Worm (Caenorhabditis elegans): ENCODE data around the gene B0303.16.
A peak's percentile ranks its signal among the peaks of the same experiment; 100 is the strongest.

DNA sequence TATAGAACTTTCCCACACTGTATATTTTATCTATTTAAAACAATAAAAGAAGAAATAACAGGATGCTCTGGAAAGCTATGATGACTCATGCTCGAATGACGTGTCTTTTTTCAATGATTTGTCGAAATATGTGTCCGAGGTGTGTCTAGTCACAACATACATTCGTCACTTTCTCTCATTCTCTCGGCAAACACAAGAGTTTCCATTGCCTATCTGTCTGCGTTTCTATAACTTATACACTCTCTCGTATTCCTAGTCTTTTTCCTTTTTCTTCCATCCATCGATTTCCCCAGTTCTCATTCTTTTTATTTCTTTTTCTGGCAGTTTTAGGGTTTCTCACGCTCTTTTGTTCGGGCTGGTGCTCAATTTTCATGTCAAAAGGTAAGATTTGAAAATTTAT, 8.2 kb upstream of the B0303.16 start:
- TF ChIP-seq dmd-4 (tag; optimal IDR thresholded peaks at IDR 0.05), result no peak
- TF ChIP-seq sma-9 (GFP tag; optimal IDR thresholded peaks at IDR 0.05), result no peak
- no peak for TF ChIP-seq sma-9 (tag; optimal IDR thresholded peaks at IDR 0.05)
- TF ChIP-seq C34F6.9 (tag; optimal IDR thresholded peaks at IDR 0.05), result peak; percentile 77
- no peak for TF ChIP-seq snpc-4 (tag; optimal IDR thresholded peaks at IDR 0.05)
- no peak for TF ChIP-seq unc-62 (GFP tag; optimal IDR thresholded peaks at IDR 0.05)
- no peak for TF ChIP-seq sma-3 (GFP tag; optimal IDR thresholded peaks at IDR 0.05)
- no peak for TF ChIP-seq nhr-77 (tag; optimal IDR thresholded peaks at IDR 0.05)
- TF ChIP-seq elt-3 (tag; optimal IDR thresholded peaks at IDR 0.05), result no peak
- TF ChIP-seq fos-1 (tag; optimal IDR thresholded peaks at IDR 0.05), result peak; percentile 95
- no peak for TF ChIP-seq gmeb-1 (tag; optimal IDR thresholded peaks at IDR 0.05)
- peak; percentile 31 for TF ChIP-seq ama-1 (optimal IDR thresholded peaks at IDR 0.05)

Data from whole organism, L2 larva.